Worm (Caenorhabditis elegans) whole organism, L4/young adult: ENCODE results near the gene pgp-8.

Experiments used
- W03F9.2 ChIP-seq: fragments of 150-350 bp; optimal IDR thresholded peaks from 2 replicates; lab custom pipeline; 2014; ENCODE audit warnings: missing biosample characterization, missing genetic modification characterization
- dao-5 ChIP-seq: sonication (generic microtip); optimal IDR thresholded peaks from 2 replicates; lab custom pipeline; 2016; ENCODE audit warnings: missing genotype, missing genetic modification characterization, moderate library complexity, missing compliant biosample characterization
- him-1 ChIP-seq: sonication (generic microtip); optimal IDR thresholded peaks from 2 replicates; lab custom pipeline; 2016; ENCODE audit warnings: missing genotype, missing genetic modification reagents, missing genetic modification characterization, missing compliant biosample characterization

DNA sequence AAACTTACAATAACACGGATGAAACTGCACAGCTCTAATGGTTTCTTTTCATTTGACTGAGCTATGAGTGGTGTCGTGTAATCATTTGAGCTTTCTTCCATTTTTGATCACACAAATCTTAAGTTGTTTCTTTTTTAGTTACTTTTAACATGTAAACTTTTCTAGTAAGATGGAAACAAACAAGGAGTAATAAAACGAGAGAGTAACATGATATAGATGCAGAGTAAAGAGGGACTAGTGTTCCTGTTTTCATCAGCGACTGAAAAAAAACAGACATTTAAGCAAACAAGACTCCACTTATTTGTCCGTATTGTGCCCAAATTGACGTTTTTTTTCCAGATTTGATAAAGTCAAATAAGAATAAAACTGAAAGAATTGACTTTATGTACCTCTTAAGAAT lies 5.9 kb upstream of the pgp-8 start, which contains the start of gene pgp-7:
- TF ChIP-seq W03F9.2 = no peak
- TF ChIP-seq dao-5 (tag; lab: Kevin White, UChicago) = no peak
- no peak for TF ChIP-seq him-1 (tag; lab: Kevin White, UChicago)
